Fruit fly (Drosophila melanogaster) whole organism, pupa: Measurements from ENCODE around the gene CG14443.
A peak's percentile ranks its signal among the peaks of the same experiment; 100 is the strongest.

Source experiments
- CG10348 ChIP-seq: fragments of 200-800 bp; sonication (Bioruptor generic); IDR thresholded peaks from 2 replicates; pipeline ENCODE4 v1.3.6; 2022; ENCODE audit warnings: missing biosample characterization, missing genetic modification characterization
- CG12605 ChIP-seq: fragments of 200-800 bp; sonication (Bioruptor generic); IDR thresholded peaks from 2 replicates; pipeline ENCODE4 v1.3.6; 2022; ENCODE audit warnings: missing biosample characterization, missing genetic modification characterization
- CG13204 ChIP-seq: fragments of 200-800 bp; sonication (Bioruptor generic); optimal IDR thresholded peaks from 2 replicates; lab custom pipeline; 2018; ENCODE audit warnings: missing biosample characterization, mild to moderate bottlenecking, missing genetic modification characterization, moderate library complexity
- CG14655 ChIP-seq: fragments of 200-800 bp; sonication (Bioruptor generic); optimal IDR thresholded peaks from 3 replicates; lab custom pipeline; 2017; ENCODE audit warnings: mild to moderate bottlenecking, missing biosample characterization, missing genetic modification reagents, missing genetic modification characterization
- CG15710 ChIP-seq: fragments of 200-800 bp; sonication (Bioruptor generic); optimal IDR thresholded peaks from 2 replicates; lab custom pipeline; 2018; ENCODE audit warnings: missing biosample characterization, mild to moderate bottlenecking, missing genetic modification characterization, moderate library complexity
- CG17806 ChIP-seq: fragments of 200-800 bp; sonication (Bioruptor generic); optimal IDR thresholded peaks from 2 replicates; lab custom pipeline; 2018; ENCODE audit warnings: missing biosample characterization, mild to moderate bottlenecking, missing genetic modification characterization, moderate library complexity
- CG32121 ChIP-seq: fragments of 200-800 bp; sonication (Bioruptor generic); IDR thresholded peaks from 2 replicates; pipeline ENCODE4 v1.3.6; 2022; ENCODE audit warnings: missing biosample characterization, missing genetic modification characterization
- CG34367 ChIP-seq: fragments of 200-800 bp; sonication (Bioruptor generic); optimal IDR thresholded peaks from 2 replicates; lab custom pipeline; 2018; ENCODE audit warnings: missing biosample characterization, mild to moderate bottlenecking, missing genetic modification characterization
- CG4496 ChIP-seq: fragments of 200-800 bp; sonication (Bioruptor generic); IDR thresholded peaks from 3 replicates; pipeline ENCODE4 v1.3.6; 2022; ENCODE audit warnings: missing biosample characterization, missing genetic modification characterization
- CG8159 ChIP-seq: fragments of 200-800 bp; sonication (Bioruptor generic); optimal IDR thresholded peaks from 3 replicates; lab custom pipeline; 2018; ENCODE audit warnings: missing biosample characterization, mild to moderate bottlenecking, missing genetic modification characterization, moderate library complexity
- CG8301 ChIP-seq: fragments of 200-800 bp; sonication (Bioruptor generic); optimal IDR thresholded peaks from 2 replicates; lab custom pipeline; 2018; ENCODE audit warnings: missing biosample characterization, mild to moderate bottlenecking, missing genetic modification characterization
- CG9948 ChIP-seq: fragments of 200-800 bp; sonication (Bioruptor generic); optimal IDR thresholded peaks from 2 replicates; lab custom pipeline; 2018; ENCODE audit warnings: missing biosample characterization, mild to moderate bottlenecking, missing genetic modification characterization, moderate library complexity
- D1 ChIP-seq: fragments of 200-800 bp; sonication (Bioruptor generic); optimal IDR thresholded peaks from 2 replicates; lab custom pipeline; 2018; ENCODE audit warnings: missing biosample characterization, mild to moderate bottlenecking, missing genetic modification characterization, moderate library complexity
- EcR ChIP-seq: fragments of 200-800 bp; sonication (Bioruptor generic); optimal IDR thresholded peaks from 3 replicates; lab custom pipeline; 2019; ENCODE audit warnings: missing biosample characterization, missing genetic modification characterization, mild to moderate bottlenecking, moderate library complexity, missing genetic modification reagents
- Ets98B ChIP-seq: fragments of 200-800 bp; sonication (Bioruptor generic); IDR thresholded peaks from 2 replicates; pipeline ENCODE4 v1.3.6; 2022; ENCODE audit warnings: missing biosample characterization, missing genetic modification characterization
- Pif1A ChIP-seq: fragments of 200-800 bp; sonication (Bioruptor generic); optimal IDR thresholded peaks from 3 replicates; lab custom pipeline; 2016; ENCODE audit warnings: missing biosample characterization, missing genetic modification characterization
- Pif1B ChIP-seq: fragments of 200-800 bp; sonication (Bioruptor generic); optimal IDR thresholded peaks from 3 replicates; lab custom pipeline; 2016; ENCODE audit warnings: missing biosample characterization, missing genetic modification characterization
- Snoo ChIP-seq: fragments of 200-800 bp; sonication (Bioruptor generic); optimal IDR thresholded peaks from 3 replicates; lab custom pipeline; 2017; ENCODE audit warnings: missing biosample characterization, mild to moderate bottlenecking, missing genetic modification characterization, inconsistent platforms
- fd96Ca ChIP-seq: fragments of 200-800 bp; sonication (Bioruptor generic); IDR thresholded peaks from 3 replicates; pipeline ENCODE4 v1.3.6; 2022; ENCODE audit warnings: missing biosample characterization, missing genetic modification characterization
- gl ChIP-seq: fragments of 200-800 bp; sonication (Bioruptor generic); optimal IDR thresholded peaks from 2 replicates; lab custom pipeline; 2018; ENCODE audit warnings: missing biosample characterization, mild to moderate bottlenecking, missing genetic modification characterization
- rn ChIP-seq: fragments of 200-800 bp; sonication (Bioruptor generic); IDR thresholded peaks from 2 replicates; pipeline ENCODE4 v1.3.6; 2022; ENCODE audit warnings: missing biosample characterization, missing genetic modification characterization

The CG14443 gene

DNA sequence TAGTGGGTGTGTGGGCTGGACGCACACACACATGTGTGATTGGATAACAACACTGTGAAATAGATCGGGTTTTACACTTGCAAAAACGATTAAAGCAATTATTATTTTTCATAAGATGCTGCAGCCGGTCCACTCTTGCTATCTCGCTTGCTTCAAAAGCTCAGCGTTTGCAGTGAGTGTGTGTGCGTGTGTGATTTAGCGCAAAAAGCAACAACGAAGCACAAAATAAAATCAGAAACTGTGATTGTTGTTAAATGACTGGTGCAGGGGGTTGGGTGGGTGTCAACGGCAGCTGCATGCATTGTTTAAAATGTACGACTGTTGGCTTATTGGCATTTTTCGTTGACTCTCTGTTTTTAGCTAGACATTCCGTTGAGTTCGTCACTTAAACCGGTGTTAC is 28.1 kb downstream of the CG14443 start:
- TF ChIP-seq Snoo = no peak
- 0 out of 2 replicates have a peak, but pooled peaks have one; percentile 23 for TF ChIP-seq CG32121 (GFP tag; lab: Robert Waterston, UW)
- TF ChIP-seq Ets98B (GFP tag; lab: Robert Waterston, UW) = no peak
- no peak for TF ChIP-seq EcR (GFP tag; lab: Kevin White, UChicago)
- no peak for TF ChIP-seq CG10348 (GFP tag; lab: Robert Waterston, UW)
- TF ChIP-seq CG8301 (tag; lab: Kevin White, UChicago) = no peak
- TF ChIP-seq CG12605 (GFP tag; lab: Robert Waterston, UW) = no peak
- TF ChIP-seq CG17806 (tag; lab: Kevin White, UChicago) = no peak
- TF ChIP-seq CG13204 (GFP tag; lab: Kevin White, UChicago) = no peak
- TF ChIP-seq rn (GFP tag; lab: Robert Waterston, UW) = no peak
- no peak for TF ChIP-seq Pif1B
- TF ChIP-seq CG8159 = peak; percentile 24
- no peak for TF ChIP-seq Pif1A (GFP tag; lab: Kevin White, UChicago)
- no peak for TF ChIP-seq CG9948 (tag; lab: Kevin White, UChicago)
- TF ChIP-seq gl (tag; lab: Kevin White, UChicago) = no peak
- peak; percentile 57; the same call in 2 of the 3 replicates for TF ChIP-seq fd96Ca
- no peak for TF ChIP-seq CG15710 (tag; lab: Kevin White, UChicago)
- no peak for TF ChIP-seq CG34367
- no peak for TF ChIP-seq D1
- TF ChIP-seq CG14655 (GFP tag; lab: Kevin White, UChicago) = peak; percentile 2
- TF ChIP-seq CG4496 (GFP tag; lab: Robert Waterston, UW) = 0 out of 3 replicates have a peak, but pooled peaks have one; percentile 17

DNA sequence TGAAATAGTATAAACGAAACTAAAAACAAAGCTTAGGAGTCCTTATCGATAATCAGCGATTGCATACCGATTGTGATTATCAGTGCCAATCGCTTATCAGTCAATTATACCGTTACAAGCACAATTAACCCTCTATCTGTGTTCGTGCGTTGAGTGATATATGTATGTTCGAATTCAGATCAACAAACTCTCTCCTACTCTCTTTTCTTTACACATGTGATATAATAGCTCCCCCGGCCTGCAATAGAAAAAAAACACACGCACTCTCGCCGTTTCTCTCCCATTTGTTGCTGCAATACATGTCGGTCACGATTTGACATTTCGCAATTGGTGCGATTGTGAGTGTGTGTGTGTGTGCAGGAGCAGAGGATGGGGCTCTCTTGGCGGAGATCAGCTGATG is 28.6 kb downstream of the CG14443 start:
- TF ChIP-seq CG17806 (tag; lab: Kevin White, UChicago) = no peak
- peak; percentile 83 for TF ChIP-seq EcR (GFP tag; lab: Kevin White, UChicago)
- no peak for TF ChIP-seq CG14655 (GFP tag; lab: Kevin White, UChicago)

DNA sequence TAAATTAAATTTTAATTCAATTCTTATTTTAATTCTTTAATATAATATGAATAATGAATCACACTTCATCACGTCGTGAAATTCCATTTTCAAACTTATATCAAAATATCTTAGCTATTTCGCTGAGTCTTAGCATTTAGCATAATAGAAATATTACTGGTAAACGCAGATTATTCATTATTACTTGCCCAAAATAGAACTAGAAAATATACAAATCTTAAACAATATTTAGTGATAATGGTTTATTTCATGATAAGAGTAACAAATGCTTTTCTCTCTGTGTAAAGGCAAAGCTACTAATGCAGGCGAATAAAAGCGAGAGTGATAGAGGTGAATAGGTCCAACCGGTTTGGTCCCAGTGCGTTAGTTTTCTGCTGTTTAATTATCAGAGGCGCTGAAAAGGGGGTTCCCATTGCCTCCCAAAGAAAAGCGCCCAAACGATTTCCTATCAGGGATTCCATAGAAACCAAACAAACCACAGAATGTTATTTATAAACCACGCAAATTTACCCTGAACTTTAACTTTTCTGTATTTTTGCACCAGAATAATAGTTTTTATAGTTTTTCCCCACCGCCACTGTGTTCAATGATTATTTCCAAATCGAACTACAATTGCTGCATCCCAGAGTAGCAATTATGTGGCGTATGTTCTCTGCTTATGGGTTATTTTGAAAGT is 29.3 kb downstream of the CG14443 start:
- no peak; the same call in none of the 2 replicates for TF ChIP-seq CG12605 (GFP tag; lab: Robert Waterston, UW)
- peak; percentile 88 for TF ChIP-seq fd96Ca
- TF ChIP-seq CG17806 (tag; lab: Kevin White, UChicago) = no peak
- peak; percentile 79 for TF ChIP-seq CG14655 (GFP tag; lab: Kevin White, UChicago)
- TF ChIP-seq EcR (GFP tag; lab: Kevin White, UChicago) = no peak
- TF ChIP-seq CG32121 (GFP tag; lab: Robert Waterston, UW) = peak; percentile 64
- TF ChIP-seq D1 = no peak
- TF ChIP-seq Ets98B (GFP tag; lab: Robert Waterston, UW) = peak; percentile 69
- TF ChIP-seq Pif1A (GFP tag; lab: Kevin White, UChicago) = no peak
- TF ChIP-seq CG4496 (GFP tag; lab: Robert Waterston, UW) = peak; percentile 67
- peak; percentile 2 for TF ChIP-seq Pif1B
- TF ChIP-seq rn (GFP tag; lab: Robert Waterston, UW) = no peak
- TF ChIP-seq CG34367 = no peak
- TF ChIP-seq CG15710 (tag; lab: Kevin White, UChicago) = no peak
- peak; percentile 23 for TF ChIP-seq CG9948 (tag; lab: Kevin White, UChicago)
- TF ChIP-seq CG8159 = no peak
- TF ChIP-seq CG13204 (GFP tag; lab: Kevin White, UChicago) = no peak
- TF ChIP-seq CG8301 (tag; lab: Kevin White, UChicago) = peak; percentile 39
- TF ChIP-seq gl (tag; lab: Kevin White, UChicago) = no peak
- TF ChIP-seq Snoo = no peak
- TF ChIP-seq CG10348 (GFP tag; lab: Robert Waterston, UW) = no peak

DNA sequence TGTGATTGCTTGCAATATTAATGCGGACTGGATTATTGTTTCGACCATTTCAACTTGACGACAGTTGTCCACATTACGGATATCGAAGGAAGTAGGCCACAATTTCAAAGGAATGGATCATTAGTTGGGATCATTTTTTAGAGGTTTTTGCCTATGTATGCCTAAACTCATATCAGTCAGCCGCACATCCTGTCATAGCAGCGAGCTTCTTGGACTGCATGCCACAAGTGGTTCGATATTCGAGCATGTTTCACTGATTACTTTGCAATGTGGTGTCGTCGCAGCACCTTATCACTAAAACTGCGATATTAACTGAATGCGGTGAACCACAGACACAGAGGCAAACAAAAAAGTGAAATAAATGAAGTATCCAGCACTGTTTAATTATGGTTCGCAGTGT is 30.2 kb downstream of the CG14443 start:
- no peak for TF ChIP-seq gl (tag; lab: Kevin White, UChicago)
- TF ChIP-seq CG14655 (GFP tag; lab: Kevin White, UChicago) = no peak
- no peak for TF ChIP-seq CG17806 (tag; lab: Kevin White, UChicago)
- TF ChIP-seq Pif1B = no peak
- TF ChIP-seq CG12605 (GFP tag; lab: Robert Waterston, UW) = no peak
- no peak for TF ChIP-seq Pif1A (GFP tag; lab: Kevin White, UChicago)
- no peak for TF ChIP-seq EcR (GFP tag; lab: Kevin White, UChicago)
- TF ChIP-seq CG34367 = no peak

DNA sequence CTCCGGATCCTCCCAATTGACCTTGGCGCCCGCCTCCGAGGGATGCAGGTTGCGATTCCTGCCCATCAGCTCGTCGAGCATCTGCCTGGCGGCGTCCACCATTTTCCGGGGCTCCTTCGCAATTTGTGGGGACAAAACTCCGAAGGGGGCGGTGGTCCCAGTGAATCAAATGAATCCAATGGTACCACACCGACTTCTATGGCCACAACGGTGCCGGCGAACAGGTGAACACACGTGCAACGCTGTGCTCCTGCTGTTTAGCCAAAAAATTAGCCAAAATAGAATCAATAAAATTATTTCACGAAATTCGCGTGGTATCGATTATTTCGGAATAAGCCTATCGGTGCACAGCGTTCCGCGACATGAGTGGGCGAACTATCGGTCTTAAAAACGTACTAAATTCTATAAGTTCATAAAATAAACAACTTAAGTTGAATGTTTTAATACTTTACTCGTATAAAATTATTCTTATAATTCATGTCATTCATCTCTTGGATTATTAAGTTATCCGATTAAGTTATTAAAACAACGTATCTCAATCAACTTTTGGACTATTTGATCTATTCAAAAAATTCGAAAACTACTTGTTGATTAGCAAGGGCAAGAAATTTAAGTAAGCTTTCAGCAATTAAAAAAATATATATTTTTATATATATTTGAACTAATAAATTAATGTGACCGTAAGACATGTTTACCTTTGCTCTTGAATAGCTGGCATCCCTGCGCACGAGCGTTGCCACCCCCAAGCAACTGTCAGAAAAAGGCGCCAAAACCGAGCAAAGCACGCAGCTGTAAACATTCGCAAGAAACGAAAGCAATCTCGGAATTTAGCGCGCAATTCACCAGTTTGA is 40.1 kb downstream of the CG14443 start, which contains the start of the genes CG3198 and Mcm6:
Gene CG3198, minus strand, starts transcription at position 337 of the 851 bp plus-strand sequence.
Gene Mcm6, plus strand, starts transcription at position 751 of the 851 bp plus-strand sequence.
- TF ChIP-seq CG4496 (GFP tag; lab: Robert Waterston, UW) (0 out of 3 replicates have a peak, but pooled peaks have one; percentile 16), CG34367 (no peak)
